Fruit fly (Drosophila melanogaster): ENCODE data around the gene CG32107.

The CG32107 gene

DNA sequence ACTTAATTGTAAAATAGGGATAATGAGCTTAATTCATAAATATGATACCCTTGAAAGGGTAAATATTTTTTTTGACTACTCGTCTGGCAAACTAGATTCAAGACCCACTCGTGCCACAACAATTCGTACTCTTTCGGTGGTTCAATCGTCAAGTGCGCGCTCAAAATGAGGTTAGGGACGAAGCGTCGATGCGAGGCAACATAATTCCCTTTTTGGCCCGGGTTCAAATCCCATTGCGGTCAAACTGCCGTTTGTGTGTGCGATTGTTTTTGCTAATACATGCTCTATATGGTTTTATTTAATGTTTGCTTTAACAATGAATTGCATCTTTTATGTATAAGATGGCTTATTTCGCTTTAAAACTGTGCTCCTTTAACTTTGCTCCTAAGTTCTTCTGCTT is 45.3 kb downstream of the CG32107 start:
- no peak for TF ChIP-seq CG17806 (tag; optimal IDR thresholded peaks at IDR 0.05)
- no peak for TF ChIP-seq Ets98B (GFP tag; IDR thresholded peaks at IDR 0.05)
- TF ChIP-seq CG9948 (tag; optimal IDR thresholded peaks at IDR 0.05) = no peak
- TF ChIP-seq EcR (GFP tag; optimal IDR thresholded peaks at IDR 0.05) = no peak
- no peak for TF ChIP-seq Pif1A (GFP tag; optimal IDR thresholded peaks at IDR 0.05)
- TF ChIP-seq CG8159 (tag; optimal IDR thresholded peaks at IDR 0.05) = no peak
- TF ChIP-seq D1 (tag; optimal IDR thresholded peaks at IDR 0.05) = no peak
- TF ChIP-seq gl (tag; optimal IDR thresholded peaks at IDR 0.05) = no peak
- no peak for TF ChIP-seq CG8301 (tag; optimal IDR thresholded peaks at IDR 0.05)
- no peak for TF ChIP-seq CG4496 (GFP tag; IDR thresholded peaks at IDR 0.05)
- no peak for TF ChIP-seq CG34367 (tag; optimal IDR thresholded peaks at IDR 0.05)
- no peak for TF ChIP-seq Snoo (tag; optimal IDR thresholded peaks at IDR 0.05)
- TF ChIP-seq CG12605 (GFP tag; IDR thresholded peaks at IDR 0.05) = no peak
- no peak for TF ChIP-seq fd96Ca (GFP tag; IDR thresholded peaks at IDR 0.05)
- no peak for TF ChIP-seq Pif1B (GFP tag; optimal IDR thresholded peaks at IDR 0.05)
- no peak for TF ChIP-seq CG14655 (GFP tag; optimal IDR thresholded peaks at IDR 0.05)

DNA sequence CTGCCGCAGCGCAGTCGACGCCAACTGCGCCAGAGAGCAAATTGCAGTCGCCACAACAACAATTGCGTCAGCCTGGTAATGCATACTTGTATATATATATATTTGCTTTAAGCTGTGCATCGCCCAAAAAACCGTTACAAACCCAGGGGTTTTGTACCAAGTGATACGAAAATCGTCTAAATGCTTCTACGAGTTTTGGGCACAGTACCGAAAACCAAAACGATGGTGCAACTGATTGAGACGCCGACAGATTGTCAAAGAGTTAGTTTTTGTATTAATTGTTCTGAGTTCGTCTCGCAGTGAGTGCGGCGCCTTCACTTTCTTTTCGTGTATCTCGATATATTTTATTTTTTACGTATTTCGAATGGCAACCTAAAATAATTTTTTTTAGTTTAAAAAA is 46.3 kb downstream of the CG32107 start:
- no peak for TF ChIP-seq CG17806 (tag; optimal IDR thresholded peaks at IDR 0.05)
- no peak for TF ChIP-seq CG15710 (tag; optimal IDR thresholded peaks at IDR 0.05)
- TF ChIP-seq CG34367 (tag; optimal IDR thresholded peaks at IDR 0.05) = no peak
- TF ChIP-seq Pif1B (GFP tag; optimal IDR thresholded peaks at IDR 0.05) = no peak
- no peak for TF ChIP-seq gl (tag; optimal IDR thresholded peaks at IDR 0.05)
- no peak for TF ChIP-seq EcR (GFP tag; optimal IDR thresholded peaks at IDR 0.05)
- no peak for TF ChIP-seq CG4496 (GFP tag; IDR thresholded peaks at IDR 0.05)
- no peak for TF ChIP-seq Pif1A (GFP tag; optimal IDR thresholded peaks at IDR 0.05)
- TF ChIP-seq D1 (tag; optimal IDR thresholded peaks at IDR 0.05) = no peak
- no peak for TF ChIP-seq Snoo (tag; optimal IDR thresholded peaks at IDR 0.05)
- no peak for TF ChIP-seq CG13204 (GFP tag; optimal IDR thresholded peaks at IDR 0.05)

DNA sequence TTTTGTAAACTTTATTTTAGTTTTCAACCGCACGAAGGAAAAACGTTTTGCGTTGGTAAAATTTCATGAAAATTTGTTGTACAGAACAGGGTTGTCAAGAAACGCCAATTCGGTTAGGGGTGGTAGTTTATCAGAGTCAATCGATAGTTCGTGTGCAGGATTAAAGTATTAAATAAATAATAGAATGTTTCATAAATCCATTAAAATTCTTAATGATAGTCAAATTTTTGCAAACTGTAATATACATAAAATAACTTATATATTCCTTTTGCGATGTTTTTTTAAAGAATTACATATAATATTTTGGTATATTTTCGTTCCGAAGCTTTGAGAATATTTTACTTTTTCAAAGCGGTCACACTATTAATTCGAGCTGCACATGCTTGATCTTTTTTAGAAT is 47.2 kb downstream of the CG32107 start, which contains the start of the genes Sf3a2 and CG42588:
Gene Sf3a2 (minus strand): TSS at position 113 of the 400 bp plus-strand sequence.
Gene CG42588 (plus strand): TSS at position 348 of the 400 bp plus-strand sequence.
- TF ChIP-seq CG13204 (GFP tag; optimal IDR thresholded peaks at IDR 0.05) (no peak), CG12605 (GFP tag; IDR thresholded peaks at IDR 0.05) (no peak), CG17806 (tag; optimal IDR thresholded peaks at IDR 0.05) (peak; percentile 31), D1 (tag; optimal IDR thresholded peaks at IDR 0.05) (no peak), CG8159 (tag; optimal IDR thresholded peaks at IDR 0.05) (no peak), CG9948 (tag; optimal IDR thresholded peaks at IDR 0.05) (no peak), Pif1B (GFP tag; optimal IDR thresholded peaks at IDR 0.05) (no peak), rn (GFP tag; IDR thresholded peaks at IDR 0.05) (peak; percentile 36; the same call in 1 of the 2 replicates), gl (tag; optimal IDR thresholded peaks at IDR 0.05) (no peak)

DNA sequence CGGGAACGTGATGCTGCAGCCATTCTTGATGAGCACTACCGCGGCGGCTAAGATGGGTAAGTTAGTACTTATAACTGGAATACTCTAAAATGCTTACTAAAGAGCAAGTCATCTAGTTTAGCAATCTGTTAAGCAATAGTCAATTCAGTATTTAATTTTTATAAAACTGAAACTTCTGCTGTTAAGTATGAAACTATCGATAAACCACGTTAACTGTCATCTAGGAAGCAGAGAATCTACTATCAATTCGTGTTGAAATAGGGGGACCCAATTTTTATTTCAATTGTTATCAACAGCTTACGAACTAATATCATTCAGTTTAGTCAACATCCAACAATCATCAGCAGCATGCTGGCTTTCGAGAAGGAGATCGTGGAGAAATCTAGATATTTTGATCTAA is 52.7 kb downstream of the CG32107 start, which contains the start of gene CG32110:
Gene CG32110 (plus strand): TSS at position 301 of the 400 bp plus-strand sequence.
- no peak for TF ChIP-seq rn (GFP tag; IDR thresholded peaks at IDR 0.05)

Measured in whole organism, pupa.